Fruit fly (Drosophila melanogaster) whole organism, adult: ENCODE measurements around the gene CG31819.

Experiments used
- CG7045 ChIP-seq: fragments of 200-800 bp; sonication (Bioruptor generic); optimal IDR thresholded peaks from 2 replicates; lab custom pipeline; 2017; ENCODE audit warnings: missing biosample characterization, mild to moderate bottlenecking, missing genetic modification characterization
- bab1 ChIP-seq: fragments of 200-800 bp; sonication (Bioruptor generic); optimal IDR thresholded peaks from 3 replicates; lab custom pipeline; 2019; ENCODE audit warnings: missing biosample characterization, mild to moderate bottlenecking, missing genetic modification characterization, moderate library complexity
- cic ChIP-seq: fragments of 200-800 bp; sonication (Bioruptor generic); optimal IDR thresholded peaks from 2 replicates; lab custom pipeline; 2017; ENCODE audit warnings: missing biosample characterization, mild to moderate bottlenecking, missing genetic modification characterization, moderate library complexity
- kay ChIP-seq: fragments of 200-800 bp; sonication (Bioruptor generic); peaks from one replicate; lab custom pipeline; 2016; ENCODE audit warnings: missing biosample characterization, missing genetic modification characterization, borderline replicate concordance
- pad ChIP-seq: fragments of 200-800 bp; sonication (Bioruptor generic); optimal IDR thresholded peaks from 3 replicates; lab custom pipeline; 2017; ENCODE audit warnings: missing biosample characterization, missing genetic modification characterization, mild to moderate bottlenecking, moderate library complexity, missing genetic modification reagents

dm6 chr2L:16256118-16256435, 44.8 kb downstream of the CG31819 start:
- TF ChIP-seq bab1 (GFP tag; lab: Kevin White, UChicago) = no peak
- TF ChIP-seq pad (GFP tag; lab: Kevin White, UChicago) = no peak
- peak; percentile 67 for TF ChIP-seq kay (GFP tag; lab: Kevin White, UChicago)
- TF ChIP-seq CG7045 (GFP tag; lab: Kevin White, UChicago) = no peak
- no peak for TF ChIP-seq cic (GFP tag; lab: Kevin White, UChicago)
